Worm (Caenorhabditis elegans) whole organism, early embryonic: ENCODE results near the gene rps-14.

Source experiments
- B0310.2 ChIP-seq: sonication (generic microtip); optimal IDR thresholded peaks from 2 replicates; lab custom pipeline; 2016; ENCODE audit warnings: mild to moderate bottlenecking, missing genetic modification characterization, missing compliant biosample characterization
- ama-1 ChIP-seq: fragments of 150-350 bp; optimal IDR thresholded peaks from 2 replicates; lab custom pipeline; 2014
- ceh-13 ChIP-seq: fragments of 200-800 bp; sonication (Bioruptor generic); optimal IDR thresholded peaks from 2 replicates; lab custom pipeline; 2018; ENCODE audit warnings: mild to moderate bottlenecking, missing genetic modification characterization, missing compliant biosample characterization
- ceh-36 ChIP-seq: sonication (generic microtip); optimal IDR thresholded peaks from 2 replicates; lab custom pipeline; 2016; ENCODE audit warnings: missing genetic modification characterization, inconsistent platforms, missing compliant biosample characterization
- ets-7 ChIP-seq: sonication (generic microtip); optimal IDR thresholded peaks from 2 replicates; lab custom pipeline; 2016; ENCODE audit warnings: missing genotype, missing genetic modification characterization, missing compliant biosample characterization
- flt-1 ChIP-seq: fragments of 200-800 bp; sonication (Bioruptor generic); IDR thresholded peaks from 2 replicates; pipeline ENCODE4 v1.3.6; 2022; ENCODE audit warnings: missing genetic modification characterization, missing compliant biosample characterization
- hmbx-1 ChIP-seq: sonication (generic microtip); optimal IDR thresholded peaks from 2 replicates; lab custom pipeline; 2016; ENCODE audit warnings: mild to moderate bottlenecking, missing genetic modification characterization, missing compliant biosample characterization
- hmg-4 ChIP-seq: fragments of 200-800 bp; sonication (Bioruptor generic); optimal IDR thresholded peaks from 2 replicates; lab custom pipeline; 2018; ENCODE audit warnings: mild to moderate bottlenecking, missing genetic modification characterization, missing compliant biosample characterization
- hnd-1 ChIP-seq: sonication (generic microtip); optimal IDR thresholded peaks from 2 replicates; lab custom pipeline; 2016; ENCODE audit warnings: missing genetic modification characterization, missing compliant biosample characterization
- scrt-1 ChIP-seq: fragments of 200-800 bp; sonication (Bioruptor generic); IDR thresholded peaks from 2 replicates; pipeline ENCODE4 v1.3.6; 2022; ENCODE audit warnings: missing genetic modification characterization, missing compliant biosample characterization
- sea-1 ChIP-seq: fragments of 200-800 bp; sonication (Bioruptor generic); conservative IDR thresholded peaks from 2 replicates; pipeline ENCODE4 v1.3.6; 2022; ENCODE audit warnings: missing genetic modification characterization, missing compliant biosample characterization
- tbx-11 ChIP-seq: fragments of 200-800 bp; sonication (Bioruptor generic); IDR thresholded peaks from 2 replicates; pipeline ENCODE4 v1.3.6; 2022; ENCODE audit warnings: missing genetic modification characterization, missing compliant biosample characterization
- tbx-37 ChIP-seq: fragments of 200-800 bp; sonication (Bioruptor generic); conservative IDR thresholded peaks from 2 replicates; pipeline ENCODE4 v1.3.6; 2022; ENCODE audit warnings: missing genetic modification reagents, missing genetic modification characterization, missing compliant biosample characterization
- tra-4 ChIP-seq: sonication (generic microtip); optimal IDR thresholded peaks from 2 replicates; lab custom pipeline; 2017; ENCODE audit warnings: missing genetic modification characterization, missing compliant biosample characterization

DNA sequence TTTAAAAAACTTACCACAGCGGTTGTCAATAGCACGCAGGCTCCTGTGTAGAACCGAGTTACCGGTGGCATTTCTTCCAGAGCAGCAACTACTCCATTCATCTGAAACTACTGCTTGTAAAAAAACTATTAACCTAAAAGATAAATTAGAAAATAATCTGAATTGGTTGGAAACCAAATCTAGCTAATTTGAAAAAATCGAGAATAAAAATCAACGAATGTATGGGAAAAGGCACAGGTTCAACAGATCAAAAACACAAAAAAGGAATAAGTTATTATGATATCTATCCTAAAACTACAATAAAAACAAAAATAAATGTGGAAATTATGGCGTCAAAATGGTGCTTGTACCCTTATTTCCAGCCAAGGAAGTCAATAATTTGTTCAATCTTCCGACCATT is 43.6 kb upstream of the rps-14 start, which contains the start of gene der-2:
- no peak for TF ChIP-seq tra-4 (tag; lab: Kevin White, UChicago)
- no peak for TF ChIP-seq hmg-4
- no peak for TF ChIP-seq B0310.2 (tag; lab: Kevin White, UChicago)
- TF ChIP-seq ceh-36 (tag; lab: Kevin White, UChicago): no peak
- TF ChIP-seq hmbx-1 (tag; lab: Kevin White, UChicago): no peak
- no peak for TF ChIP-seq ama-1 (lab: Kevin White, UChicago)
- TF ChIP-seq scrt-1 (GFP tag; lab: Robert Waterston, UW): no peak
- TF ChIP-seq sea-1 (GFP tag; lab: Robert Waterston, UW): no peak
- TF ChIP-seq tbx-11: no peak
- TF ChIP-seq ets-7 (tag; lab: Kevin White, UChicago): no peak
- no peak for TF ChIP-seq hnd-1
- no peak for TF ChIP-seq tbx-37
- TF ChIP-seq flt-1: no peak
- no peak for TF ChIP-seq ceh-13 (GFP tag; lab: Kevin White, UChicago)
